Worm (Caenorhabditis elegans) whole organism, early embryonic: ENCODE results near the gene nfm-1.

Experiments used
- B0310.2 ChIP-seq: sonication (generic microtip); optimal IDR thresholded peaks from 2 replicates; lab custom pipeline; 2016; ENCODE audit warnings: mild to moderate bottlenecking, missing genetic modification characterization, missing compliant biosample characterization
- F13C5.2 ChIP-seq: sonication (generic microtip); optimal IDR thresholded peaks from 2 replicates; lab custom pipeline; 2017; ENCODE audit warnings: mild to moderate bottlenecking, missing genetic modification characterization, inconsistent platforms, missing compliant biosample characterization
- aly-1 ChIP-seq: sonication (generic microtip); optimal IDR thresholded peaks from 2 replicates; lab custom pipeline; 2016; ENCODE audit warnings: missing genetic modification characterization, missing compliant biosample characterization
- ama-1 ChIP-seq: fragments of 150-350 bp; optimal IDR thresholded peaks from 2 replicates; lab custom pipeline; 2014
- ceh-13 ChIP-seq: fragments of 200-800 bp; sonication (Bioruptor generic); optimal IDR thresholded peaks from 2 replicates; lab custom pipeline; 2018; ENCODE audit warnings: mild to moderate bottlenecking, missing genetic modification characterization, missing compliant biosample characterization
- ceh-36 ChIP-seq: sonication (generic microtip); optimal IDR thresholded peaks from 2 replicates; lab custom pipeline; 2016; ENCODE audit warnings: missing genetic modification characterization, inconsistent platforms, missing compliant biosample characterization
- ets-7 ChIP-seq: sonication (generic microtip); optimal IDR thresholded peaks from 2 replicates; lab custom pipeline; 2016; ENCODE audit warnings: missing genotype, missing genetic modification characterization, missing compliant biosample characterization
- hmg-4 ChIP-seq: fragments of 200-800 bp; sonication (Bioruptor generic); optimal IDR thresholded peaks from 2 replicates; lab custom pipeline; 2018; ENCODE audit warnings: mild to moderate bottlenecking, missing genetic modification characterization, missing compliant biosample characterization
- hnd-1 ChIP-seq: sonication (generic microtip); optimal IDR thresholded peaks from 2 replicates; lab custom pipeline; 2016; ENCODE audit warnings: missing genetic modification characterization, missing compliant biosample characterization
- pes-1 ChIP-seq: fragments of 200-800 bp; sonication (Bioruptor generic); IDR thresholded peaks from 2 replicates; pipeline ENCODE4 v1.3.6; 2022; ENCODE audit warnings: missing genetic modification reagents, missing genetic modification characterization, missing compliant biosample characterization
- scrt-1 ChIP-seq: fragments of 200-800 bp; sonication (Bioruptor generic); IDR thresholded peaks from 2 replicates; pipeline ENCODE4 v1.3.6; 2022; ENCODE audit warnings: missing genetic modification characterization, missing compliant biosample characterization
- sea-1 ChIP-seq: fragments of 200-800 bp; sonication (Bioruptor generic); conservative IDR thresholded peaks from 2 replicates; pipeline ENCODE4 v1.3.6; 2022; ENCODE audit warnings: missing genetic modification characterization, missing compliant biosample characterization
- tbx-11 ChIP-seq: fragments of 200-800 bp; sonication (Bioruptor generic); IDR thresholded peaks from 2 replicates; pipeline ENCODE4 v1.3.6; 2022; ENCODE audit warnings: missing genetic modification characterization, missing compliant biosample characterization
- tbx-37 ChIP-seq: fragments of 200-800 bp; sonication (Bioruptor generic); conservative IDR thresholded peaks from 2 replicates; pipeline ENCODE4 v1.3.6; 2022; ENCODE audit warnings: missing genetic modification reagents, missing genetic modification characterization, missing compliant biosample characterization

- TF ChIP-seq ceh-36 (tag; lab: Kevin White, UChicago), result no peak
- TF ChIP-seq sea-1 (GFP tag; lab: Robert Waterston, UW), result no peak
- no peak for TF ChIP-seq hnd-1 (tag; lab: Kevin White, UChicago)
- TF ChIP-seq F13C5.2, result no peak
- TF ChIP-seq ama-1 (lab: Kevin White, UChicago), result no peak
- TF ChIP-seq aly-1 (tag; lab: Kevin White, UChicago), result no peak
- TF ChIP-seq pes-1, result no peak
- TF ChIP-seq tbx-37 (GFP tag; lab: Robert Waterston, UW), result no peak
- no peak for TF ChIP-seq ceh-13
- no peak for TF ChIP-seq tbx-11 (GFP tag; lab: Robert Waterston, UW)
- no peak for TF ChIP-seq hmg-4 (GFP tag; lab: Kevin White, UChicago)
- TF ChIP-seq scrt-1 (GFP tag; lab: Robert Waterston, UW), result no peak
- no peak for TF ChIP-seq B0310.2 (tag; lab: Kevin White, UChicago)
- TF ChIP-seq ets-7, result no peak
These were observed 13.9 kb upstream of the nfm-1 start for ce11 chrIII:6145309-6145708.
